Worm (Caenorhabditis elegans): ENCODE data around the gene dbl-1.
A peak's percentile ranks its signal among the peaks of the same experiment; 100 is the strongest.

Gene dbl-1

DNA sequence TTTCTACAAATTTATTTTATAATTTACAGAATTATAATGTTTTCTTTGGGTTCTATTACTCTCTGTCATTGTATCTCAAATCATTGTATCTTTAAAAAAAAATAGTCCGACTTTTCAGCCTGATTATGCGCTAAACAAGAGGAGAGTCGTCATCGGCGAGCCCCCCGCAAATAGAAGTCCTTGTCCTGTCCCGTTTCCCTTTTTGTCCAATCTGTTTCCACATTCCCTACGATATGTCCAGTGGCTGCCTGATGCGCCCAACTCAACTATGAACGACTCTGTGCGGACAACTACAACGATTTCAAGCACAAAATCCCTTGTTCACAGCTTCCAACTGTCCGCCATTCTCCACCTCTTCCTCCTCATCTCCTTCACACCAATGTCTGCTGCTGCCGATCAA lies at the start of gene dbl-1:
TSS of gene dbl-1 (plus strand) at position 119 of the 400 bp plus-strand sequence.
- TF ChIP-seq pes-1 (GFP tag; IDR thresholded peaks at IDR 0.05) (no peak), tra-4 (tag; optimal IDR thresholded peaks at IDR 0.05) (no peak), flt-1 (GFP tag; IDR thresholded peaks at IDR 0.05) (no peak), hmg-4 (GFP tag; optimal IDR thresholded peaks at IDR 0.05) (no peak), hmbx-1 (tag; optimal IDR thresholded peaks at IDR 0.05) (no peak), hnd-1 (tag; optimal IDR thresholded peaks at IDR 0.05) (no peak), ets-7 (tag; optimal IDR thresholded peaks at IDR 0.05) (no peak), ceh-36 (tag; optimal IDR thresholded peaks at IDR 0.05) (no peak), ceh-13 (GFP tag; optimal IDR thresholded peaks at IDR 0.05) (no peak), scrt-1 (GFP tag; IDR thresholded peaks at IDR 0.05) (no peak), B0310.2 (tag; optimal IDR thresholded peaks at IDR 0.05) (no peak), tbx-37 (GFP tag; conservative IDR thresholded peaks at IDR 0.05) (no peak), aly-1 (tag; optimal IDR thresholded peaks at IDR 0.05) (no peak)

ce11 chrV:6709050-6709683 lies 48.8 kb upstream of the dbl-1 start, which contains the start of gene dlst-1:
dlst-1 (minus strand) TSS chrV:6709101.
- TF ChIP-seq tbx-11 (GFP tag; IDR thresholded peaks at IDR 0.05): peak; percentile 71
- peak; percentile 87 for TF ChIP-seq F13C5.2 (tag; optimal IDR thresholded peaks at IDR 0.05)
- peak; percentile 49 for TF ChIP-seq ceh-36 (tag; optimal IDR thresholded peaks at IDR 0.05)
- TF ChIP-seq hmg-4 (GFP tag; optimal IDR thresholded peaks at IDR 0.05): peak; percentile 66
- no peak for TF ChIP-seq ets-7 (tag; optimal IDR thresholded peaks at IDR 0.05)
- TF ChIP-seq tra-4 (tag; optimal IDR thresholded peaks at IDR 0.05): no peak
- peak; percentile 70; the same call in 1 of the 2 replicates for TF ChIP-seq pes-1 (GFP tag; IDR thresholded peaks at IDR 0.05)
- peak; percentile 21 for TF ChIP-seq ceh-13 (GFP tag; optimal IDR thresholded peaks at IDR 0.05)
- 0 out of 2 replicates have a peak, but pooled peaks have one; percentile 50 for TF ChIP-seq scrt-1 (GFP tag; IDR thresholded peaks at IDR 0.05)
- peak; percentile 23 for TF ChIP-seq B0310.2 (tag; optimal IDR thresholded peaks at IDR 0.05)
- TF ChIP-seq tbx-37 (GFP tag; conservative IDR thresholded peaks at IDR 0.05): no peak
- no peak for TF ChIP-seq ama-1 (optimal IDR thresholded peaks at IDR 0.05)
- peak; percentile 46; the same call in 1 of the 2 replicates for TF ChIP-seq flt-1 (GFP tag; IDR thresholded peaks at IDR 0.05)
- TF ChIP-seq sea-1 (GFP tag; conservative IDR thresholded peaks at IDR 0.05): peak; percentile 51; the same call in 1 of the 2 replicates
- TF ChIP-seq hnd-1 (tag; optimal IDR thresholded peaks at IDR 0.05): peak; percentile 19
- TF ChIP-seq aly-1 (tag; optimal IDR thresholded peaks at IDR 0.05): peak; percentile 52
- peak; percentile 5 for TF ChIP-seq hmbx-1 (tag; optimal IDR thresholded peaks at IDR 0.05)

DNA sequence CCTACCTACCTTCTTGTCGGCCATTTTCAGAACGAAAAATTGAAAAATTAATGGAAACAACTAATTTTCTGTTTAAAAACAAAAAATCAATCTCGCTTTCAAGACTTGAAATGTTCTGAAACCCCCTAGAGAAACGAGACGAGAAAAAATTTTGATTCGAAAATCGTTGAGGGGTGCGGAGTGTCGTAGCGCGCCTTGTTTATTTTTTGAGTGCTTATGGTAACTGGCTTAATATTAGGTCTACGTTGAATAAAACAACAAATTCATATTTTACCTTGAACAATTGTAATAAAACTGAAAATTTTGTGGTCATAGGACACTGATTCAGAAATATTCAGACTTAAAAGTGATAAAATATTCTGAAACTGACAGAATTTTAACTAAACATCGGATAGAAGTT lies 47.5 kb upstream of the dbl-1 start, which contains the start of gene sna-1:
TSS of gene sna-1 (minus strand) at position 218 of the 400 bp plus-strand sequence.
- TF ChIP-seq ceh-13 (GFP tag; optimal IDR thresholded peaks at IDR 0.05) (no peak), hnd-1 (tag; optimal IDR thresholded peaks at IDR 0.05) (no peak), scrt-1 (GFP tag; IDR thresholded peaks at IDR 0.05) (no peak), F13C5.2 (tag; optimal IDR thresholded peaks at IDR 0.05) (no peak), ets-7 (tag; optimal IDR thresholded peaks at IDR 0.05) (no peak), ama-1 (optimal IDR thresholded peaks at IDR 0.05) (no peak), hmg-4 (GFP tag; optimal IDR thresholded peaks at IDR 0.05) (no peak), pes-1 (GFP tag; IDR thresholded peaks at IDR 0.05) (no peak), hmbx-1 (tag; optimal IDR thresholded peaks at IDR 0.05) (no peak), aly-1 (tag; optimal IDR thresholded peaks at IDR 0.05) (no peak), tbx-37 (GFP tag; conservative IDR thresholded peaks at IDR 0.05) (no peak), ceh-36 (tag; optimal IDR thresholded peaks at IDR 0.05) (no peak), sea-1 (GFP tag; conservative IDR thresholded peaks at IDR 0.05) (no peak), tbx-11 (GFP tag; IDR thresholded peaks at IDR 0.05) (no peak), flt-1 (GFP tag; IDR thresholded peaks at IDR 0.05) (no peak), tra-4 (tag; optimal IDR thresholded peaks at IDR 0.05) (no peak), B0310.2 (tag; optimal IDR thresholded peaks at IDR 0.05) (no peak)

ce11 chrV:6718232-6718631 lies 39.7 kb upstream of the dbl-1 start, which contains the start of gene srg-30:
srg-30 (minus strand) TSS chrV:6718332.
- TF ChIP-seq pes-1 (GFP tag; IDR thresholded peaks at IDR 0.05) (no peak), ceh-13 (GFP tag; optimal IDR thresholded peaks at IDR 0.05) (no peak), flt-1 (GFP tag; IDR thresholded peaks at IDR 0.05) (no peak), tra-4 (tag; optimal IDR thresholded peaks at IDR 0.05) (no peak)

- TF ChIP-seq hmbx-1 (tag; optimal IDR thresholded peaks at IDR 0.05) (no peak), F13C5.2 (tag; optimal IDR thresholded peaks at IDR 0.05) (no peak), ceh-36 (tag; optimal IDR thresholded peaks at IDR 0.05) (no peak), ama-1 (optimal IDR thresholded peaks at IDR 0.05) (no peak), ceh-13 (GFP tag; optimal IDR thresholded peaks at IDR 0.05) (no peak), tra-4 (tag; optimal IDR thresholded peaks at IDR 0.05) (no peak), B0310.2 (tag; optimal IDR thresholded peaks at IDR 0.05) (no peak), aly-1 (tag; optimal IDR thresholded peaks at IDR 0.05) (no peak), hmg-4 (GFP tag; optimal IDR thresholded peaks at IDR 0.05) (no peak), hnd-1 (tag; optimal IDR thresholded peaks at IDR 0.05) (no peak), scrt-1 (GFP tag; IDR thresholded peaks at IDR 0.05) (no peak), ets-7 (tag; optimal IDR thresholded peaks at IDR 0.05) (no peak), pes-1 (GFP tag; IDR thresholded peaks at IDR 0.05) (no peak), flt-1 (GFP tag; IDR thresholded peaks at IDR 0.05) (no peak), tbx-37 (GFP tag; conservative IDR thresholded peaks at IDR 0.05) (no peak), sea-1 (GFP tag; conservative IDR thresholded peaks at IDR 0.05) (no peak), tbx-11 (GFP tag; IDR thresholded peaks at IDR 0.05) (no peak)
These were observed 35.6 kb upstream of the dbl-1 start, which contains the start of gene ZC487.2 for ce11 chrV:6722378-6722777. ZC487.2 (minus strand) TSS chrV:6722478.

DNA sequence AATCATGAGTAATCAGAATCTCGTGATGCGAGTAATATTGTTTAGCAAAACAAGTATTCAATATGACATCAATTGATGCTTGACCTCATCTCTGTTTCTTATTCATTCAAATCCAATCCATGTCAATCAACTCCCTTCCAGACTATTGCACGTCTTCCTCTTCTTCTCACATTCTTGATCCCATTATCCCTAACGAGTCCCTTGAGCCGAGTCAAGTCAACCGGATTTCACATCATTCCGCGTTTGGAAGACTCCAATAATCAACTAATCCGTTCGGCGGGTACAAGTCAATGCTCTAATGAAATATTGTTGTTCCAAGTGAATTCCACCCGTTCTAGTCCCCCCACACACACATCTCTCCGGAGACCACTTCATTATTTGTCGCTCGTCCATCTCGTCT lies 31.7 kb upstream of the dbl-1 start:
- TF ChIP-seq tbx-11 (GFP tag; IDR thresholded peaks at IDR 0.05) (no peak), hmg-4 (GFP tag; optimal IDR thresholded peaks at IDR 0.05) (no peak), aly-1 (tag; optimal IDR thresholded peaks at IDR 0.05) (no peak)

- TF ChIP-seq aly-1 (tag; optimal IDR thresholded peaks at IDR 0.05): no peak
- no peak for TF ChIP-seq hnd-1 (tag; optimal IDR thresholded peaks at IDR 0.05)
- TF ChIP-seq scrt-1 (GFP tag; IDR thresholded peaks at IDR 0.05): no peak
- no peak for TF ChIP-seq pes-1 (GFP tag; IDR thresholded peaks at IDR 0.05)
- TF ChIP-seq ceh-36 (tag; optimal IDR thresholded peaks at IDR 0.05): no peak
- TF ChIP-seq tbx-11 (GFP tag; IDR thresholded peaks at IDR 0.05): no peak
- TF ChIP-seq flt-1 (GFP tag; IDR thresholded peaks at IDR 0.05): no peak
- no peak for TF ChIP-seq tbx-37 (GFP tag; conservative IDR thresholded peaks at IDR 0.05)
- no peak for TF ChIP-seq F13C5.2 (tag; optimal IDR thresholded peaks at IDR 0.05)
- no peak for TF ChIP-seq tra-4 (tag; optimal IDR thresholded peaks at IDR 0.05)
These were observed 30.7 kb upstream of the dbl-1 start, which contains the start of gene ZC487.1 for ce11 chrV:6727222-6727621. ZC487.1 (plus strand) TSS chrV:6727522.

All from whole organism, early embryonic.